Fruit fly (Drosophila melanogaster): Measurements from ENCODE around the gene Pdf.

The Pdf gene

dm6 chr3R:26440455-26441196, 15.3 kb downstream of the Pdf start, which contains the start of gene tx (continued):
- TF ChIP-seq cwo (GFP tag; optimal IDR thresholded peaks at IDR 0.05) (peak; percentile 46), gro (GFP tag; optimal IDR thresholded peaks at IDR 0.05) (no peak), CG6791 (GFP tag; IDR thresholded peaks at IDR 0.05; ENCODE audit: partially characterized antibody) (0 out of 3 replicates have a peak, but pooled peaks have one; percentile 7), CG2120 (GFP tag; optimal IDR thresholded peaks at IDR 0.05) (no peak), Poxn (GFP tag; IDR thresholded peaks at IDR 0.05) (no peak), shn (GFP tag; optimal IDR thresholded peaks at IDR 0.05) (no peak), pb (GFP tag; optimal IDR thresholded peaks at IDR 0.05) (no peak), CG3847 (GFP tag; IDR thresholded peaks at IDR 0.05) (0 out of 2 replicates have a peak, but pooled peaks have one; percentile 5), Trl (optimal IDR thresholded peaks at IDR 0.05) (peak; percentile 48 to 61), Trl (GFP tag; optimal IDR thresholded peaks at IDR 0.05) (no peak), CG10654 (GFP tag; optimal IDR thresholded peaks at IDR 0.05) (no peak), vnd (GFP tag; IDR thresholded peaks at IDR 0.05; ENCODE audit: partially characterized antibody) (0 out of 3 replicates have a peak, but pooled peaks have one; percentile 24), org-1 (GFP tag; optimal IDR thresholded peaks at IDR 0.05) (no peak), MESR4 (GFP tag; optimal IDR thresholded peaks at IDR 0.05) (no peak), cg (GFP tag; optimal IDR thresholded peaks at IDR 0.05) (peak; percentile 32)

dm6 chr3R:26436540-26436939, 19.4 kb downstream of the Pdf start:
- TF ChIP-seq CG1832 (GFP tag; optimal IDR thresholded peaks at IDR 0.05) (no peak), CG4424 (GFP tag; optimal IDR thresholded peaks at IDR 0.05) (peak; percentile 39), lilli (GFP tag; optimal IDR thresholded peaks at IDR 0.05) (peak; percentile 27), CG10959 (GFP tag; IDR thresholded peaks at IDR 0.05) (0 out of 2 replicates have a peak, but pooled peaks have one; percentile 20), CG3838 (GFP tag; optimal IDR thresholded peaks at IDR 0.05) (no peak), vfl (GFP tag; optimal IDR thresholded peaks at IDR 0.05) (no peak), CG1603 (tag; optimal IDR thresholded peaks at IDR 0.05) (peak; percentile 83), CG12104 (GFP tag; optimal IDR thresholded peaks at IDR 0.05) (no peak), CG1647 (GFP tag; optimal IDR thresholded peaks at IDR 0.05) (no peak), dm (GFP tag; optimal IDR thresholded peaks at IDR 0.05) (no peak), chif (GFP tag; optimal IDR thresholded peaks at IDR 0.05) (peak; percentile 44 to 47), CG13624 (GFP tag; optimal IDR thresholded peaks at IDR 0.05) (peak; percentile 22), pho (GFP tag; optimal IDR thresholded peaks at IDR 0.05) (no peak), Deaf1 (tag; optimal IDR thresholded peaks at IDR 0.05) (no peak), Gsc (GFP tag; IDR thresholded peaks at IDR 0.05) (0 out of 2 replicates have a peak, but pooled peaks have one; percentile 24), Mad (GFP tag; optimal IDR thresholded peaks at IDR 0.05) (no peak), CG34376 (GFP tag; optimal IDR thresholded peaks at IDR 0.05) (no peak), ac (GFP tag; optimal IDR thresholded peaks at IDR 0.05) (no peak), NK7.1 (GFP tag; optimal IDR thresholded peaks at IDR 0.05) (no peak), gt (GFP tag; IDR thresholded peaks at IDR 0.05) (no peak), Hr51 (GFP tag; optimal IDR thresholded peaks at IDR 0.05) (peak in 1 of 2 experiments; percentile 68), CG6654 (GFP tag; optimal IDR thresholded peaks at IDR 0.05) (no peak), Oli (tag; optimal IDR thresholded peaks at IDR 0.05) (peak; percentile 57), Opbp (GFP tag; IDR thresholded peaks at IDR 0.05; ENCODE audit: partially characterized antibody) (no peak), CG14965 (GFP tag; optimal IDR thresholded peaks at IDR 0.05; ENCODE audit: borderline replicate concordance) (no peak), ci (GFP tag; IDR thresholded peaks at IDR 0.05) (peak; percentile 74; the same call in 2 of the 3 replicates), chm (GFP tag; IDR thresholded peaks at IDR 0.05) (no peak), CG10267 (tag; optimal IDR thresholded peaks at IDR 0.05) (peak; percentile 13), lola (GFP tag; optimal IDR thresholded peaks at IDR 0.05) (no peak), CG17612 (GFP tag; IDR thresholded peaks at IDR 0.05) (no peak), CTCF (GFP tag; optimal IDR thresholded peaks at IDR 0.05) (no peak), CG17385 (GFP tag; optimal IDR thresholded peaks at IDR 0.05) (peak; percentile 19), nerfin-2 (GFP tag; IDR thresholded peaks at IDR 0.05; ENCODE audit: partially characterized antibody) (no peak), oc (tag; optimal IDR thresholded peaks at IDR 0.05) (no peak), br (optimal IDR thresholded peaks at IDR 0.05) (no peak)

All from whole organism, embryonic.